Worm (Caenorhabditis elegans) whole organism, L2 larva: ENCODE measurements around the gene JC8.16.
A peak's percentile ranks its signal among the peaks of the same experiment; 100 is the strongest.

Source experiments
- C34F6.9 ChIP-seq: fragments of 150-350 bp; optimal IDR thresholded peaks from 2 replicates; lab custom pipeline; 2014; ENCODE audit warnings: missing biosample characterization, missing genetic modification characterization
- F13H6.1 ChIP-seq: sonication (generic microtip); optimal IDR thresholded peaks from 2 replicates; lab custom pipeline; 2016; ENCODE audit warnings: missing genetic modification characterization, missing compliant biosample characterization
- R02D3.7 ChIP-seq: fragments of 150-350 bp; optimal IDR thresholded peaks from 2 replicates; lab custom pipeline; 2014; ENCODE audit warnings: missing biosample characterization, missing genetic modification characterization
- Y55F3AM.14 ChIP-seq: fragments of 200-800 bp; sonication (Bioruptor generic); optimal IDR thresholded peaks from 2 replicates; lab custom pipeline; 2018; ENCODE audit warnings: mild to moderate bottlenecking, missing genetic modification characterization, missing compliant biosample characterization
- ZK546.5 ChIP-seq: sonication (generic microtip); optimal IDR thresholded peaks from 2 replicates; lab custom pipeline; 2017; ENCODE audit warnings: missing biosample characterization, missing genetic modification characterization
- alr-1 ChIP-seq: fragments of 150-350 bp; optimal IDR thresholded peaks from 2 replicates; lab custom pipeline; 2014; ENCODE audit warnings: missing biosample characterization, missing genetic modification characterization
- aly-2 ChIP-seq: fragments of 150-350 bp; optimal IDR thresholded peaks from 2 replicates; lab custom pipeline; 2014; ENCODE audit warnings: missing biosample characterization, missing genetic modification characterization
- ama-1 ChIP-seq: fragments of 150-350 bp; optimal IDR thresholded peaks from 2 replicates; lab custom pipeline; 2018; ENCODE audit warnings: inconsistent platforms
- blmp-1 ChIP-seq: sonication (generic microtip); optimal IDR thresholded peaks from 2 replicates; lab custom pipeline; 2017; ENCODE audit warnings: missing genetic modification characterization, mild to moderate bottlenecking, missing compliant biosample characterization, antibody characterized with exemption, moderate library complexity; ENCODE audit not compliant: insufficient read depth
- ceh-16 ChIP-seq: fragments of 150-350 bp; optimal IDR thresholded peaks from 2 replicates; lab custom pipeline; 2014; ENCODE audit warnings: missing biosample characterization, missing genetic modification characterization
- ceh-82 ChIP-seq: fragments of 150-350 bp; optimal IDR thresholded peaks from 2 replicates; lab custom pipeline; 2014; ENCODE audit warnings: missing biosample characterization, missing genetic modification characterization
- crh-2 ChIP-seq: sonication (generic microtip); optimal IDR thresholded peaks from 2 replicates; lab custom pipeline; 2017; ENCODE audit warnings: missing biosample characterization, missing genetic modification characterization
- dmd-4 ChIP-seq: sonication (generic microtip); optimal IDR thresholded peaks from 2 replicates; lab custom pipeline; 2017; ENCODE audit warnings: missing biosample characterization, missing genetic modification characterization
- egl-27 ChIP-seq: sonication (generic microtip); optimal IDR thresholded peaks from 3 replicates; lab custom pipeline; 2017; ENCODE audit warnings: missing biosample characterization, missing genetic modification reagents, missing genetic modification characterization
- elt-1 ChIP-seq: fragments of 150-350 bp; optimal IDR thresholded peaks from 2 replicates; lab custom pipeline; 2014; ENCODE audit warnings: missing biosample characterization, missing genetic modification characterization
- elt-3 ChIP-seq: sonication (generic microtip); optimal IDR thresholded peaks from 2 replicates; lab custom pipeline; 2017; ENCODE audit warnings: missing biosample characterization, missing genetic modification characterization
- fos-1 ChIP-seq: fragments of 150-350 bp; optimal IDR thresholded peaks from 2 replicates; lab custom pipeline; 2014; ENCODE audit warnings: missing biosample characterization, missing genetic modification characterization
- gmeb-1 ChIP-seq: fragments of 150-350 bp; optimal IDR thresholded peaks from 2 replicates; lab custom pipeline; 2014; ENCODE audit warnings: missing biosample characterization, missing genetic modification characterization
- lin-11 ChIP-seq: fragments of 150-350 bp; sonication (generic microtip); optimal IDR thresholded peaks from 2 replicates; lab custom pipeline; 2014; ENCODE audit warnings: missing biosample characterization, missing genetic modification characterization, inconsistent platforms, mixed read lengths
- lin-13 ChIP-seq: fragments of 150-350 bp; optimal IDR thresholded peaks from 2 replicates; lab custom pipeline; 2014; ENCODE audit warnings: missing biosample characterization, missing genetic modification reagents, missing genetic modification characterization
- lin-39 ChIP-seq: fragments of 150-350 bp; optimal IDR thresholded peaks from 2 replicates; lab custom pipeline; 2014; ENCODE audit warnings: missing biosample characterization, missing genetic modification reagents, missing genetic modification characterization
- lsy-2 ChIP-seq, 2 experiments: fragments of 150-350 bp in 1 of 2; sonication (generic microtip) in 1 of 2; optimal IDR thresholded peaks; 2 replicates each; lab custom pipeline; 2014 to 2017; ENCODE audit warnings: missing biosample characterization in 2 of 2, missing genetic modification characterization in 2 of 2
- mab-5 ChIP-seq: fragments of 150-350 bp; optimal IDR thresholded peaks from 2 replicates; lab custom pipeline; 2014; ENCODE audit warnings: missing biosample characterization, missing genetic modification characterization
- mbf-1 ChIP-seq: sonication (generic microtip); optimal IDR thresholded peaks from 2 replicates; lab custom pipeline; 2017; ENCODE audit warnings: missing biosample characterization, missing genetic modification characterization
- mdl-1 ChIP-seq, 2 experiments: fragments of 150-350 bp in 1 of 2; sonication (generic microtip) in 1 of 2; optimal IDR thresholded peaks; 2 replicates each; lab custom pipeline; 2017; ENCODE audit warnings: missing biosample characterization in 2 of 2, missing genetic modification characterization in 2 of 2
- nhr-10 ChIP-seq: sonication (generic microtip); optimal IDR thresholded peaks from 2 replicates; lab custom pipeline; 2017; ENCODE audit warnings: missing biosample characterization, missing genetic modification characterization
- nhr-11 ChIP-seq: fragments of 150-350 bp; optimal IDR thresholded peaks from 2 replicates; lab custom pipeline; 2014; ENCODE audit warnings: missing biosample characterization, missing genetic modification characterization
- nhr-12 ChIP-seq: fragments of 150-350 bp; optimal IDR thresholded peaks from 2 replicates; lab custom pipeline; 2014; ENCODE audit warnings: missing biosample characterization, missing genetic modification characterization
- nhr-129 ChIP-seq: fragments of 150-350 bp; optimal IDR thresholded peaks from 2 replicates; lab custom pipeline; 2014; ENCODE audit warnings: missing biosample characterization, missing genetic modification characterization
- nhr-21 ChIP-seq: fragments of 150-350 bp; optimal IDR thresholded peaks from 2 replicates; lab custom pipeline; 2014; ENCODE audit warnings: missing biosample characterization, missing genetic modification characterization
- nhr-23 ChIP-seq: fragments of 150-350 bp; optimal IDR thresholded peaks from 2 replicates; lab custom pipeline; 2014; ENCODE audit warnings: missing biosample characterization, missing genetic modification reagents, missing genetic modification characterization
- nhr-237 ChIP-seq: fragments of 150-350 bp; optimal IDR thresholded peaks from 2 replicates; lab custom pipeline; 2014; ENCODE audit warnings: missing biosample characterization, missing genetic modification characterization
- nhr-25 ChIP-seq: fragments of 150-350 bp; sonication (generic microtip); optimal IDR thresholded peaks from 3 replicates; lab custom pipeline; 2014; ENCODE audit warnings: missing biosample characterization, missing genetic modification characterization
- nhr-6 ChIP-seq: fragments of 150-350 bp; optimal IDR thresholded peaks from 2 replicates; lab custom pipeline; 2014; ENCODE audit warnings: missing biosample characterization, missing genetic modification characterization
- nhr-77 ChIP-seq: fragments of 150-350 bp; optimal IDR thresholded peaks from 2 replicates; lab custom pipeline; 2014; ENCODE audit warnings: missing biosample characterization, missing genetic modification characterization
- peb-1 ChIP-seq: fragments of 150-350 bp; optimal IDR thresholded peaks from 2 replicates; lab custom pipeline; 2014; ENCODE audit warnings: missing biosample characterization, missing genetic modification characterization
- sem-4 ChIP-seq: fragments of 150-350 bp; optimal IDR thresholded peaks from 2 replicates; lab custom pipeline; 2014; ENCODE audit warnings: missing biosample characterization, missing genetic modification reagents, missing genetic modification characterization
- skn-1 ChIP-seq: sonication (generic microtip); optimal IDR thresholded peaks from 2 replicates; lab custom pipeline; 2017; ENCODE audit warnings: missing biosample characterization, missing genetic modification characterization
- sma-3 ChIP-seq: sonication (generic microtip); optimal IDR thresholded peaks from 2 replicates; lab custom pipeline; 2016; ENCODE audit warnings: missing genetic modification reagents, missing genetic modification characterization, missing compliant biosample characterization
- sma-9 ChIP-seq, 2 experiments: fragments of 150-350 bp in 1 of 2; sonication (generic microtip) in 1 of 2; optimal IDR thresholded peaks; 2 replicates each; lab custom pipeline; 2014 to 2016; ENCODE audit warnings: missing genetic modification characterization in 2 of 2, mild to moderate bottlenecking in 1 of 2, missing biosample characterization in 1 of 2, missing compliant biosample characterization in 1 of 2, missing genetic modification reagents in 1 of 2, moderate library complexity in 1 of 2
- snpc-4 ChIP-seq: fragments of 150-350 bp; optimal IDR thresholded peaks from 2 replicates; lab custom pipeline; 2014; ENCODE audit warnings: missing biosample characterization, missing genetic modification characterization
- unc-39 ChIP-seq: fragments of 150-350 bp; optimal IDR thresholded peaks from 2 replicates; lab custom pipeline; 2014; ENCODE audit warnings: missing biosample characterization, missing genetic modification characterization
- unc-55 ChIP-seq: fragments of 150-350 bp; sonication (generic microtip); optimal IDR thresholded peaks from 3 replicates; lab custom pipeline; 2014; ENCODE audit warnings: missing biosample characterization, missing genetic modification reagents, missing genetic modification characterization
- unc-62 ChIP-seq: fragments of 150-350 bp; optimal IDR thresholded peaks from 2 replicates; lab custom pipeline; 2014; ENCODE audit warnings: missing biosample characterization, missing genetic modification reagents, missing genetic modification characterization
- zag-1 ChIP-seq: fragments of 150-350 bp; optimal IDR thresholded peaks from 2 replicates; lab custom pipeline; 2014; ENCODE audit warnings: missing biosample characterization, missing genetic modification characterization
- ztf-1 ChIP-seq: fragments of 200-800 bp; sonication (Bioruptor generic); conservative IDR thresholded peaks from 2 replicates; pipeline ENCODE4 v1.3.6; 2022; ENCODE audit warnings: missing genetic modification characterization, missing compliant biosample characterization
- ztf-11 ChIP-seq: sonication (generic microtip); optimal IDR thresholded peaks from 2 replicates; lab custom pipeline; 2017; ENCODE audit warnings: missing biosample characterization, missing genetic modification characterization
- ztf-4 ChIP-seq: fragments of 150-350 bp; optimal IDR thresholded peaks from 2 replicates; lab custom pipeline; 2014; ENCODE audit warnings: missing biosample characterization, missing genetic modification characterization

The JC8.16 gene

ce11 chrIV:13240078-13240841 lies 18.7 kb upstream of the JC8.16 start, which contains the start of gene rpl-12:
Gene rpl-12, minus strand, starts transcription at chrIV:13240651.
- TF ChIP-seq unc-62 (GFP tag; lab: Kevin White, UChicago) (peak; percentile 78), ceh-82 (tag; lab: Kevin White, UChicago) (peak; percentile 85), ztf-1 (0 out of 2 replicates have a peak, but pooled peaks have one; percentile 84), egl-27 (tag; lab: Kevin White, UChicago) (peak; percentile 98), nhr-25 (tag; lab: Kevin White, UChicago) (peak; percentile 99), nhr-11 (no peak), nhr-21 (tag; lab: Kevin White, UChicago) (peak; percentile 99), sem-4 (tag; lab: Kevin White, UChicago) (peak; percentile 98), ceh-16 (tag; lab: Kevin White, UChicago) (peak; percentile 96), elt-3 (no peak), mdl-1 (tag; optimal IDR thresholded peaks at IDR 0.05; lab: Kevin White, UChicago) (peak; percentile 36 to 84), lsy-2 (tag; optimal IDR thresholded peaks at IDR 0.05; lab: Kevin White, UChicago) (peak; percentile 95 to 98), unc-39 (tag; lab: Kevin White, UChicago) (peak; percentile 65), C34F6.9 (peak; percentile 99), lin-13 (GFP tag; lab: Kevin White, UChicago) (peak; percentile 98), peb-1 (tag; lab: Kevin White, UChicago) (no peak), nhr-237 (tag; lab: Kevin White, UChicago) (peak; percentile 89), snpc-4 (tag; lab: Kevin White, UChicago) (peak; percentile 91), nhr-10 (tag; lab: Kevin White, UChicago) (peak; percentile 89), dmd-4 (tag; lab: Kevin White, UChicago) (peak; percentile 59), ztf-4 (tag; lab: Kevin White, UChicago) (peak; percentile 99), crh-2 (tag; lab: Kevin White, UChicago) (peak; percentile 99), gmeb-1 (tag; lab: Kevin White, UChicago) (peak; percentile 98), ztf-11 (tag; lab: Kevin White, UChicago) (peak; percentile 65), ama-1 (lab: Kevin White, UChicago) (peak; percentile 89), sma-9 (GFP tag; optimal IDR thresholded peaks at IDR 0.05; lab: Kevin White, UChicago) (peak; percentile 97), sma-9 (tag; optimal IDR thresholded peaks at IDR 0.05; lab: Kevin White, UChicago) (no peak), mbf-1 (tag; lab: Kevin White, UChicago) (peak; percentile 46), Y55F3AM.14 (peak; percentile 97), skn-1 (tag; lab: Kevin White, UChicago) (peak; percentile 88), nhr-12 (tag; lab: Kevin White, UChicago) (peak; percentile 73), nhr-23 (tag; lab: Kevin White, UChicago) (no peak), sma-3 (GFP tag; lab: Kevin White, UChicago) (peak; percentile 99), nhr-129 (tag; lab: Kevin White, UChicago) (peak; percentile 100), mab-5 (tag; lab: Kevin White, UChicago) (peak; percentile 97), blmp-1 (tag; lab: Kevin White, UChicago) (peak; percentile 95), elt-1 (tag; lab: Kevin White, UChicago) (peak; percentile 23), nhr-77 (tag; lab: Kevin White, UChicago) (peak; percentile 85), lin-11 (peak; percentile 99), nhr-6 (peak; percentile 97), aly-2 (tag; lab: Kevin White, UChicago) (no peak), lin-39 (peak; percentile 83), ZK546.5 (tag; lab: Kevin White, UChicago) (peak; percentile 90), unc-55 (GFP tag; lab: Kevin White, UChicago) (peak; percentile 100), F13H6.1 (peak; percentile 97), zag-1 (tag; lab: Kevin White, UChicago) (peak; percentile 96), R02D3.7 (tag; lab: Kevin White, UChicago) (peak; percentile 76), alr-1 (peak; percentile 2), fos-1 (tag; lab: Kevin White, UChicago) (peak; percentile 97)
